Worm (Caenorhabditis elegans) whole organism, L1 larva: Measurements from ENCODE around the gene nmat-1.

Experiments
- C16A3.4 ChIP-seq: fragments of 150-350 bp; optimal IDR thresholded peaks from 2 replicates; lab custom pipeline; 2014; ENCODE audit warnings: missing biosample characterization, missing genetic modification characterization
- C34B4.2 ChIP-seq: sonication (generic microtip); optimal IDR thresholded peaks from 2 replicates; lab custom pipeline; 2017; ENCODE audit warnings: mild to moderate bottlenecking, missing genetic modification characterization, missing compliant biosample characterization
- F16B12.6 ChIP-seq: fragments of 150-350 bp; optimal IDR thresholded peaks from 2 replicates; lab custom pipeline; 2014; ENCODE audit warnings: missing biosample characterization, missing genetic modification characterization
- Y116A8C.19 ChIP-seq: sonication (generic microtip); optimal IDR thresholded peaks from 2 replicates; lab custom pipeline; 2016; ENCODE audit warnings: missing compliant biosample characterization, missing genetic modification characterization, borderline replicate concordance
- aly-2 ChIP-seq: fragments of 150-350 bp; optimal IDR thresholded peaks from 2 replicates; lab custom pipeline; 2014; ENCODE audit warnings: missing biosample characterization, missing genetic modification characterization
- ama-1 ChIP-seq: fragments of 150-350 bp; optimal IDR thresholded peaks from 2 replicates; lab custom pipeline; 2014
- blmp-1 ChIP-seq: fragments of 150-350 bp; optimal IDR thresholded peaks from 2 replicates; lab custom pipeline; 2014; ENCODE audit warnings: missing biosample characterization, missing genetic modification characterization
- ceh-8 ChIP-seq: fragments of 200-800 bp; sonication (Bioruptor generic); optimal IDR thresholded peaks from 2 replicates; lab custom pipeline; 2018; ENCODE audit warnings: mild to moderate bottlenecking, missing genetic modification characterization, moderate library complexity, missing compliant biosample characterization
- dpl-1 ChIP-seq, 3 experiments: fragments of 150-350 bp in 2 of 3; sonication (generic microtip) in 1 of 3; optimal IDR thresholded peaks; 2 replicates each; lab custom pipeline; 2014 to 2017; ENCODE audit warnings: missing biosample characterization in 3 of 3, missing genetic modification characterization in 3 of 3, missing genetic modification reagents in 3 of 3
- dsc-1 ChIP-seq: sonication (generic microtip); optimal IDR thresholded peaks from 2 replicates; lab custom pipeline; 2016; ENCODE audit warnings: mild to moderate bottlenecking, missing genetic modification characterization, missing compliant biosample characterization
- efl-1 ChIP-seq, 4 experiments: fragments of 150-350 bp; optimal IDR thresholded peaks in 3 of 4; peaks in 1 of 4; 1 replicate in 1 of 4; 2 replicates in 3 of 4; lab custom pipeline; 2014; ENCODE audit warnings: missing biosample characterization in 2 of 4, missing genetic modification characterization in 2 of 4, missing genetic modification reagents in 2 of 4
- efl-3 ChIP-seq: fragments of 200-800 bp; sonication (Bioruptor generic); optimal IDR thresholded peaks from 2 replicates; lab custom pipeline; 2018; ENCODE audit warnings: mild to moderate bottlenecking, missing genetic modification characterization, missing compliant biosample characterization
- elt-2 ChIP-seq: sonication (generic microtip); optimal IDR thresholded peaks from 2 replicates; lab custom pipeline; 2016; ENCODE audit warnings: missing genetic modification characterization, mild to moderate bottlenecking, inconsistent platforms, missing compliant biosample characterization, missing genetic modification reagents
- elt-3 ChIP-seq, 6 experiments: fragments of 150-350 bp in 1 of 6; sonication (generic microtip); optimal IDR thresholded peaks; 2 replicates each; lab custom pipeline; 2017 to 2018; ENCODE audit warnings: missing biosample characterization in 6 of 6, missing genetic modification characterization in 6 of 6, inconsistent platforms in 1 of 6
- fkh-4 ChIP-seq: sonication (generic microtip); optimal IDR thresholded peaks from 2 replicates; lab custom pipeline; 2016; ENCODE audit warnings: missing compliant biosample characterization, missing genetic modification characterization, borderline replicate concordance
- fkh-8 ChIP-seq: sonication (generic microtip); optimal IDR thresholded peaks from 2 replicates; lab custom pipeline; 2016; ENCODE audit warnings: mild to moderate bottlenecking, missing genetic modification characterization, missing compliant biosample characterization
- jun-1 ChIP-seq: fragments of 150-350 bp; optimal IDR thresholded peaks from 2 replicates; lab custom pipeline; 2014; ENCODE audit warnings: missing biosample characterization, missing genetic modification reagents, missing genetic modification characterization
- lin-14 ChIP-seq: fragments of 200-800 bp; sonication (Bioruptor generic); optimal IDR thresholded peaks from 2 replicates; lab custom pipeline; 2018; ENCODE audit warnings: mild to moderate bottlenecking, missing genetic modification characterization, moderate library complexity, missing compliant biosample characterization
- lin-15B ChIP-seq: fragments of 150-350 bp; sonication (generic microtip); optimal IDR thresholded peaks from 3 replicates; lab custom pipeline; 2014; ENCODE audit warnings: missing biosample characterization, missing genetic modification characterization
- lin-39 ChIP-seq: fragments of 150-350 bp; optimal IDR thresholded peaks from 2 replicates; lab custom pipeline; 2014; ENCODE audit warnings: missing biosample characterization, missing genetic modification reagents, missing genetic modification characterization
- lir-3 ChIP-seq: sonication (generic microtip); optimal IDR thresholded peaks from 2 replicates; lab custom pipeline; 2016; ENCODE audit warnings: mild to moderate bottlenecking, missing genetic modification characterization, moderate library complexity, missing compliant biosample characterization; ENCODE audit not compliant: poor library complexity
- lsy-2 ChIP-seq, 2 experiments: fragments of 150-350 bp; optimal IDR thresholded peaks; 2 replicates each; lab custom pipeline; 2014; ENCODE audit warnings: missing biosample characterization in 2 of 2, missing genetic modification characterization in 2 of 2
- mab-9 ChIP-seq: fragments of 200-800 bp; sonication (Bioruptor generic); IDR thresholded peaks from 2 replicates; pipeline ENCODE4 v1.3.6; 2022; ENCODE audit warnings: missing genetic modification reagents, missing genetic modification characterization, missing compliant biosample characterization
- mdl-1 ChIP-seq, 2 experiments: fragments of 150-350 bp; optimal IDR thresholded peaks; 2 replicates each; lab custom pipeline; 2014 to 2017; ENCODE audit warnings: missing biosample characterization in 2 of 2, missing genetic modification characterization in 2 of 2, inconsistent platforms in 1 of 2
- mep-1 ChIP-seq: fragments of 150-350 bp; optimal IDR thresholded peaks from 2 replicates; lab custom pipeline; 2014; ENCODE audit warnings: missing biosample characterization, missing genetic modification characterization
- nhr-19 ChIP-seq: fragments of 200-800 bp; sonication (Bioruptor generic); conservative IDR thresholded peaks from 2 replicates; pipeline ENCODE4 v1.3.6; 2022; ENCODE audit warnings: missing genetic modification characterization, missing compliant biosample characterization
- nhr-237 ChIP-seq: fragments of 150-350 bp; optimal IDR thresholded peaks from 2 replicates; lab custom pipeline; 2014; ENCODE audit warnings: missing biosample characterization, missing genetic modification characterization
- nhr-47 ChIP-seq: sonication (generic microtip); optimal IDR thresholded peaks from 2 replicates; lab custom pipeline; 2016; ENCODE audit warnings: mild to moderate bottlenecking, missing genetic modification characterization, moderate library complexity, missing compliant biosample characterization
- nhr-71 ChIP-seq: sonication (generic microtip); optimal IDR thresholded peaks from 2 replicates; lab custom pipeline; 2016; ENCODE audit warnings: mild to moderate bottlenecking, missing genetic modification characterization, moderate library complexity, missing compliant biosample characterization
- nhr-76 ChIP-seq: sonication (generic microtip); optimal IDR thresholded peaks from 2 replicates; lab custom pipeline; 2017; ENCODE audit warnings: missing biosample characterization, missing genetic modification characterization
- nhr-85 ChIP-seq: sonication (generic microtip); peaks from one replicate; lab custom pipeline; 2016; ENCODE audit warnings: missing genetic modification characterization, inconsistent platforms, missing compliant biosample characterization
- pag-3 ChIP-seq: sonication (generic microtip); optimal IDR thresholded peaks from 2 replicates; lab custom pipeline; 2017; ENCODE audit warnings: missing genetic modification characterization, mild to moderate bottlenecking, missing compliant biosample characterization, antibody characterized with exemption, borderline replicate concordance; ENCODE audit not compliant: insufficient read depth
- pax-3 ChIP-seq: fragments of 200-800 bp; sonication (Bioruptor generic); optimal IDR thresholded peaks from 2 replicates; lab custom pipeline; 2018; ENCODE audit warnings: mild to moderate bottlenecking, missing genetic modification characterization, moderate library complexity, missing compliant biosample characterization
- rnt-1 ChIP-seq: sonication (generic microtip); optimal IDR thresholded peaks from 2 replicates; lab custom pipeline; 2016; ENCODE audit warnings: mild to moderate bottlenecking, missing genetic modification characterization, moderate library complexity, missing compliant biosample characterization
- skn-1 ChIP-seq: fragments of 150-350 bp; optimal IDR thresholded peaks from 2 replicates; lab custom pipeline; 2014; ENCODE audit warnings: missing biosample characterization, missing genetic modification characterization
- snpc-4 ChIP-seq: fragments of 150-350 bp; optimal IDR thresholded peaks from 2 replicates; lab custom pipeline; 2014; ENCODE audit warnings: missing biosample characterization, missing genetic modification characterization
- snu-23 ChIP-seq: sonication (generic microtip); optimal IDR thresholded peaks from 2 replicates; lab custom pipeline; 2016; ENCODE audit warnings: missing genetic modification characterization, missing compliant biosample characterization
- xbp-1 ChIP-seq: sonication (generic microtip); optimal IDR thresholded peaks from 2 replicates; lab custom pipeline; 2016; ENCODE audit warnings: missing genetic modification characterization, missing compliant biosample characterization
- zip-4 ChIP-seq: fragments of 200-800 bp; sonication (Bioruptor generic); optimal IDR thresholded peaks from 2 replicates; lab custom pipeline; 2018; ENCODE audit warnings: mild to moderate bottlenecking, missing genetic modification characterization, moderate library complexity, missing compliant biosample characterization

Gene nmat-1

ce11 chrX:11987900-11988364 is 29.9 kb downstream of the nmat-1 start, which contains the start of gene C49F5.6:
Gene C49F5.6 (plus strand): TSS chrX:11988314.
- no peak for TF ChIP-seq nhr-19 (GFP tag; lab: Robert Waterston, UW)
- peak; percentile 47 for TF ChIP-seq dsc-1 (tag; lab: Kevin White, UChicago)
- no peak for TF ChIP-seq lin-39 (tag; lab: Kevin White, UChicago)
- no peak for TF ChIP-seq lir-3 (tag; lab: Kevin White, UChicago)
- TF ChIP-seq rnt-1 = peak; percentile 15
- TF ChIP-seq mep-1 = no peak
- TF ChIP-seq nhr-237 (tag; lab: Kevin White, UChicago) = no peak
- TF ChIP-seq lsy-2 (tag; optimal IDR thresholded peaks at IDR 0.05; lab: Kevin White, UChicago) = no peak
- TF ChIP-seq zip-4 (GFP tag; lab: Kevin White, UChicago) = no peak
- TF ChIP-seq nhr-47 (tag; lab: Kevin White, UChicago) = no peak
- no peak for TF ChIP-seq xbp-1 (tag; lab: Kevin White, UChicago)
- peak; percentile 37 to 56 for TF ChIP-seq efl-1 (optimal IDR thresholded peaks at IDR 0.05; lab: Kevin White, UChicago)
- peak; percentile 28 to 33 for TF ChIP-seq efl-1 (GFP tag; optimal IDR thresholded peaks at IDR 0.05 in 1 of 2; lab: Kevin White, UChicago)
- no peak for TF ChIP-seq pax-3 (tag; lab: Kevin White, UChicago)
- peak in 1 of 3 experiments; percentile 41 for TF ChIP-seq dpl-1 (GFP tag; optimal IDR thresholded peaks at IDR 0.05; lab: Kevin White, UChicago)
- TF ChIP-seq snpc-4 = no peak
- TF ChIP-seq Y116A8C.19 (tag; lab: Kevin White, UChicago) = no peak
- TF ChIP-seq lin-14 (GFP tag; lab: Kevin White, UChicago) = no peak
- TF ChIP-seq jun-1 (tag; lab: Kevin White, UChicago) = no peak
- no peak for TF ChIP-seq skn-1 (tag; lab: Kevin White, UChicago)
- no peak for TF ChIP-seq C16A3.4 (tag; lab: Kevin White, UChicago)
- TF ChIP-seq fkh-8 (tag; lab: Kevin White, UChicago) = no peak
- no peak for TF ChIP-seq aly-2
- no peak for TF ChIP-seq snu-23
- no peak for TF ChIP-seq nhr-76 (tag; lab: Kevin White, UChicago)
- no peak for TF ChIP-seq blmp-1
- TF ChIP-seq nhr-85 (tag; lab: Kevin White, UChicago) = no peak
- TF ChIP-seq elt-3 (tag; optimal IDR thresholded peaks at IDR 0.05; lab: Kevin White, UChicago) = no peak
- TF ChIP-seq F16B12.6 (tag; lab: Kevin White, UChicago) = no peak
- no peak for TF ChIP-seq mab-9
- TF ChIP-seq elt-2 = no peak
- no peak for TF ChIP-seq lin-15B (tag; lab: Kevin White, UChicago)
- no peak for TF ChIP-seq ceh-8 (GFP tag; lab: Kevin White, UChicago)
- TF ChIP-seq fkh-4 (tag; lab: Kevin White, UChicago) = no peak
- no peak for TF ChIP-seq nhr-71 (tag; lab: Kevin White, UChicago)

- no peak for TF ChIP-seq ama-1
- no peak for TF ChIP-seq efl-3 (GFP tag; lab: Kevin White, UChicago)
- TF ChIP-seq nhr-237 (tag; lab: Kevin White, UChicago) = no peak
- no peak for TF ChIP-seq dpl-1 (GFP tag; optimal IDR thresholded peaks at IDR 0.05; lab: Kevin White, UChicago)
- no peak for TF ChIP-seq nhr-71 (tag; lab: Kevin White, UChicago)
- TF ChIP-seq mdl-1 (tag; optimal IDR thresholded peaks at IDR 0.05; lab: Kevin White, UChicago) = no peak
- TF ChIP-seq pag-3 (tag; lab: Kevin White, UChicago) = no peak
- TF ChIP-seq jun-1 (tag; lab: Kevin White, UChicago) = no peak
- TF ChIP-seq snu-23 = no peak
- TF ChIP-seq mab-9 = no peak
- TF ChIP-seq C34B4.2 = no peak
- no peak for TF ChIP-seq efl-1 (optimal IDR thresholded peaks at IDR 0.05; lab: Kevin White, UChicago)
- TF ChIP-seq efl-1 (GFP tag; optimal IDR thresholded peaks at IDR 0.05 in 1 of 2; lab: Kevin White, UChicago) = no peak
These were observed 32.0 kb downstream of the nmat-1 start, which contains the start of gene C49F5.5 for ce11 chrX:11985887-11986286. Gene C49F5.5 (plus strand): TSS chrX:11986187.
